Worm (Caenorhabditis elegans) whole organism, mixed stage, embryonic: Measurements from ENCODE around the gene F47G3.1.

Experiments used
- M03D4.4 ChIP-seq: sonication (generic microtip); optimal IDR thresholded peaks from 2 replicates; lab custom pipeline; 2017; ENCODE audit warnings: mild to moderate bottlenecking, missing genetic modification characterization, missing compliant biosample characterization
- bed-3 ChIP-seq: fragments of 200-800 bp; sonication (Bioruptor generic); optimal IDR thresholded peaks from 3 replicates; lab custom pipeline; 2018; ENCODE audit warnings: mild to moderate bottlenecking, missing genetic modification characterization, moderate library complexity, missing compliant biosample characterization
- blmp-1 ChIP-seq: fragments of 150-350 bp; optimal IDR thresholded peaks from 2 replicates; lab custom pipeline; 2014; ENCODE audit warnings: missing biosample characterization, missing genetic modification characterization
- ceh-39 ChIP-seq: fragments of 150-350 bp; optimal IDR thresholded peaks from 2 replicates; lab custom pipeline; 2014; ENCODE audit warnings: missing biosample characterization, missing genetic modification characterization
- ceh-83 ChIP-seq: fragments of 200-800 bp; sonication (Bioruptor generic); optimal IDR thresholded peaks from 2 replicates; lab custom pipeline; 2018; ENCODE audit warnings: mild to moderate bottlenecking, missing genetic modification characterization, missing compliant biosample characterization
- ces-1 ChIP-seq: fragments of 150-350 bp; optimal IDR thresholded peaks from 2 replicates; lab custom pipeline; 2014; ENCODE audit warnings: missing biosample characterization, missing genetic modification reagents, missing genetic modification characterization
- cnd-1 ChIP-seq: fragments of 200-800 bp; sonication (Bioruptor generic); optimal IDR thresholded peaks from 2 replicates; lab custom pipeline; 2018; ENCODE audit warnings: mild to moderate bottlenecking, missing genetic modification characterization, missing compliant biosample characterization
- elt-3 ChIP-seq: fragments of 150-350 bp; optimal IDR thresholded peaks from 2 replicates; lab custom pipeline; 2014; ENCODE audit warnings: missing biosample characterization, missing genetic modification characterization
- flh-1 ChIP-seq: fragments of 200-800 bp; sonication (Bioruptor generic); optimal IDR thresholded peaks from 2 replicates; lab custom pipeline; 2018; ENCODE audit warnings: mild to moderate bottlenecking, missing genetic modification characterization, moderate library complexity, missing compliant biosample characterization
- ham-2 ChIP-seq: fragments of 200-800 bp; sonication (Bioruptor generic); optimal IDR thresholded peaks from 2 replicates; lab custom pipeline; 2018; ENCODE audit warnings: mild to moderate bottlenecking, missing genetic modification characterization, missing compliant biosample characterization
- hlh-1 ChIP-seq: fragments of 150-350 bp; optimal IDR thresholded peaks from 2 replicates; lab custom pipeline; 2014; ENCODE audit warnings: missing biosample characterization, missing genetic modification reagents, missing genetic modification characterization
- lin-32 ChIP-seq: fragments of 200-800 bp; sonication (Bioruptor generic); optimal IDR thresholded peaks from 2 replicates; lab custom pipeline; 2018; ENCODE audit warnings: mild to moderate bottlenecking, missing genetic modification characterization, missing compliant biosample characterization
- lsy-2 ChIP-seq: fragments of 150-350 bp; optimal IDR thresholded peaks from 2 replicates; lab custom pipeline; 2014; ENCODE audit warnings: missing biosample characterization, missing genetic modification characterization
- mab-5 ChIP-seq: fragments of 150-350 bp; optimal IDR thresholded peaks from 2 replicates; lab custom pipeline; 2014; ENCODE audit warnings: missing biosample characterization, missing genetic modification characterization
- mep-1 ChIP-seq: fragments of 150-350 bp; optimal IDR thresholded peaks from 2 replicates; lab custom pipeline; 2017; ENCODE audit warnings: missing biosample characterization, missing genetic modification reagents, missing genetic modification characterization, inconsistent platforms
- nhr-12 ChIP-seq: fragments of 150-350 bp; optimal IDR thresholded peaks from 2 replicates; lab custom pipeline; 2014; ENCODE audit warnings: missing biosample characterization, missing genetic modification characterization
- nhr-2 ChIP-seq: fragments of 150-350 bp; optimal IDR thresholded peaks from 2 replicates; lab custom pipeline; 2014; ENCODE audit warnings: missing biosample characterization, missing genetic modification characterization
- nhr-237 ChIP-seq: fragments of 150-350 bp; optimal IDR thresholded peaks from 2 replicates; lab custom pipeline; 2014; ENCODE audit warnings: missing biosample characterization, missing genetic modification characterization
- nhr-76 ChIP-seq: sonication (generic microtip); optimal IDR thresholded peaks from 2 replicates; lab custom pipeline; 2017; ENCODE audit warnings: missing biosample characterization, missing genetic modification characterization
- pha-4 ChIP-seq: fragments of 150-350 bp; optimal IDR thresholded peaks from 2 replicates; lab custom pipeline; 2018; ENCODE audit warnings: missing biosample characterization, missing genetic modification reagents, missing genetic modification characterization
- sem-2 ChIP-seq: fragments of 200-800 bp; sonication (Bioruptor generic); optimal IDR thresholded peaks from 2 replicates; lab custom pipeline; 2018; ENCODE audit warnings: mild to moderate bottlenecking, missing genetic modification characterization, missing compliant biosample characterization
- snpc-4 ChIP-seq: fragments of 150-350 bp; optimal IDR thresholded peaks from 2 replicates; lab custom pipeline; 2014; ENCODE audit warnings: missing biosample characterization, missing genetic modification characterization
- sptf-1 ChIP-seq: sonication (generic microtip); optimal IDR thresholded peaks from 2 replicates; lab custom pipeline; 2017; ENCODE audit warnings: mild to moderate bottlenecking, missing genetic modification characterization, moderate library complexity, missing compliant biosample characterization
- unc-120 ChIP-seq: sonication (generic microtip); optimal IDR thresholded peaks from 2 replicates; lab custom pipeline; 2017; ENCODE audit warnings: missing genetic modification characterization, missing compliant biosample characterization; ENCODE audit not compliant: poor library complexity, severe bottlenecking
- unc-39 ChIP-seq: fragments of 150-350 bp; optimal IDR thresholded peaks from 2 replicates; lab custom pipeline; 2014; ENCODE audit warnings: missing biosample characterization, missing genetic modification characterization
- unc-62 ChIP-seq: fragments of 150-350 bp; optimal IDR thresholded peaks from 2 replicates; lab custom pipeline; 2014; ENCODE audit warnings: missing biosample characterization, missing genetic modification reagents, missing genetic modification characterization
- zip-8 ChIP-seq: fragments of 150-350 bp; optimal IDR thresholded peaks from 2 replicates; lab custom pipeline; 2014; ENCODE audit warnings: missing biosample characterization, missing genetic modification characterization
- ztf-11 ChIP-seq: fragments of 150-350 bp; optimal IDR thresholded peaks from 2 replicates; lab custom pipeline; 2014; ENCODE audit warnings: missing biosample characterization, missing genetic modification characterization

The F47G3.1 gene

ce11 chrX:2385453-2385852, at the start of gene F47G3.1:
Gene F47G3.1, plus strand, starts transcription at chrX:2385753.
- TF ChIP-seq pha-4 (tag; lab: Kevin White, UChicago) (no peak), zip-8 (tag; lab: Kevin White, UChicago) (no peak), bed-3 (GFP tag; lab: Kevin White, UChicago) (no peak), ztf-11 (tag; lab: Kevin White, UChicago) (no peak), mab-5 (tag; lab: Kevin White, UChicago) (no peak), nhr-12 (tag; lab: Kevin White, UChicago) (no peak), M03D4.4 (tag; lab: Kevin White, UChicago) (no peak), snpc-4 (tag; lab: Kevin White, UChicago) (no peak), unc-62 (GFP tag; lab: Kevin White, UChicago) (no peak), lin-32 (GFP tag; lab: Kevin White, UChicago) (no peak), hlh-1 (no peak), flh-1 (GFP tag; lab: Kevin White, UChicago) (no peak), lsy-2 (tag; lab: Kevin White, UChicago) (no peak), blmp-1 (tag; lab: Kevin White, UChicago) (no peak), sem-2 (no peak), cnd-1 (no peak), ces-1 (GFP tag; lab: Kevin White, UChicago) (no peak), sptf-1 (tag; lab: Kevin White, UChicago) (no peak), ham-2 (GFP tag; lab: Kevin White, UChicago) (no peak), nhr-237 (tag; lab: Kevin White, UChicago) (no peak)

DNA sequence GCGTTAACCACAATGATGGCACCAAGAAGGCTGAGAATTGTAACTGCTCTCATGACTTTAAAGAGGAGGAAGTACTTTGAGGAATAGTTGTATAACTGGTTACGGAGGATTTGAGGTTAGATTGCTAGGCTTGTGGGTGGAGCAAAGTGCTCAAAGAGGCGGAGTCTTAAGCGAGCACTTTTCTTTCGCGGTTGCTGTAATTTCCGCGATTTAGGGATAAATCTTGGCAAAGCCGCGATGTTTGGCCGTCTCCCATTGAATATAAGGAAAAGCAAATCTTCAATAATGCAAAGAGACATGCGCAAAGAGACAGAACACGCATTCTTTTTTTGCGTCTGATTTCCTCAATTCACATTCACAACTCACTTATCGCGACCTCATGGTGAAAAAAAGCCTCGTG, 47.3 kb upstream of the F47G3.1 start, which contains the start of gene nlp-45:
nlp-45 (minus strand) TSS at position 101 of the 400 bp plus-strand sequence.
- TF ChIP-seq ces-1 (GFP tag; lab: Kevin White, UChicago) (no peak), cnd-1 (no peak), mab-5 (tag; lab: Kevin White, UChicago) (no peak), elt-3 (no peak), nhr-76 (tag; lab: Kevin White, UChicago) (no peak), ceh-83 (GFP tag; lab: Kevin White, UChicago) (no peak), sptf-1 (tag; lab: Kevin White, UChicago) (no peak), bed-3 (GFP tag; lab: Kevin White, UChicago) (no peak), unc-62 (GFP tag; lab: Kevin White, UChicago) (no peak), unc-39 (no peak), nhr-237 (tag; lab: Kevin White, UChicago) (no peak), hlh-1 (no peak), unc-120 (tag; lab: Kevin White, UChicago) (no peak), zip-8 (tag; lab: Kevin White, UChicago) (no peak), ceh-39 (tag; lab: Kevin White, UChicago) (no peak), flh-1 (GFP tag; lab: Kevin White, UChicago) (no peak)

DNA sequence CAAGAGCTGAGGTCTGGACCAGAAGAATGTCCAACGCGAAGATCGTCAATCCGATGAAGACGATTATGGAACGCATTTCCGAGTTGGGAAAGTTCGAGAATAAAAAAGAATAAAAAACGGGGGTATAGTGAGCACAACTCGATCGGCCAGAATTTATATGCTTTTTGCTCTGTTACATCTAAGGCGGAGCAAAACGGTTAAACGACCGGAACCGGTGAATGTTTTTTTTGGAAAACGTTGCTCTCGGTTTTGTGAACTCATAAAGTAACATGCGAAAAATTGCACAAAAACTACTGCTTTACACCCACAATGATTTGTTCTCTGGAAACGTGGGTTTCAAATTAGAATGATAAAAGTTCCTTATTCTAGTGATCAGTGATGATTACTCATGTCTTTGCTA, 43.6 kb upstream of the F47G3.1 start, which contains the start of gene nlp-22:
nlp-22 (minus strand) TSS at position 101 of the 400 bp plus-strand sequence.
- no peak for TF ChIP-seq bed-3 (GFP tag; lab: Kevin White, UChicago)
- no peak for TF ChIP-seq flh-1 (GFP tag; lab: Kevin White, UChicago)

- TF ChIP-seq elt-3 (no peak), mep-1 (tag; lab: Kevin White, UChicago) (no peak), blmp-1 (tag; lab: Kevin White, UChicago) (no peak), unc-62 (GFP tag; lab: Kevin White, UChicago) (no peak), bed-3 (GFP tag; lab: Kevin White, UChicago) (no peak), hlh-1 (no peak), unc-120 (tag; lab: Kevin White, UChicago) (no peak)
- TF ChIP-seq, all 35 proteins: peak for 0
Observed at ce11 chrX:2342859-2343258, 42.7 kb upstream of the F47G3.1 start, which contains the start of gene nlp-23. Gene nlp-23, minus strand, starts transcription at chrX:2342959.

DNA sequence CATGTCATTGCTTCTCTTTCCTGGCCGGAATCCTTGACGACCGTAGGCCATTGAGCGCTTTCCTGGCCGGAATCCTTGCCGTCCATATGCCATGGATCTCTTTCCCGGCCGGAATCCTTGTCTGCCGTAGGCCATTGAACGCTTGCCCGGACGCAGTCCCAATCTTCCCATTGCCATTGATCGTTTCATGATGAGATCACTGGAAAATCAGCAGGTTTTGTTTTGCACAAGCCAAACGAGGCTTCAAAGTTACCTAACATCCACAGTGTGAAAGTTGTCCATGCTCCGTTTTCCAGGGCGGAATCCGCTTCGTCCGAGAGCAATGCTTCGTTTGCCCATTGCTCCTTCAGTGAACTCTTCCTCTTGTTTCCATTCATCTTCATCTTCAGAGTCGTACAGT, 41.4 kb upstream of the F47G3.1 start:
- no peak for TF ChIP-seq hlh-1
- no peak for TF ChIP-seq mep-1 (tag; lab: Kevin White, UChicago)
- TF ChIP-seq unc-62 (GFP tag; lab: Kevin White, UChicago) = no peak
- no peak for TF ChIP-seq nhr-2
- TF ChIP-seq nhr-12 (tag; lab: Kevin White, UChicago) = no peak
- TF ChIP-seq flh-1 (GFP tag; lab: Kevin White, UChicago) = no peak
- TF ChIP-seq blmp-1 (tag; lab: Kevin White, UChicago) = no peak
- no peak for TF ChIP-seq ztf-11 (tag; lab: Kevin White, UChicago)
- TF ChIP-seq sem-2 = no peak
- TF ChIP-seq nhr-76 (tag; lab: Kevin White, UChicago) = no peak
- no peak for TF ChIP-seq mab-5 (tag; lab: Kevin White, UChicago)
- TF ChIP-seq ces-1 (GFP tag; lab: Kevin White, UChicago) = no peak
- TF ChIP-seq nhr-237 (tag; lab: Kevin White, UChicago) = no peak
- TF ChIP-seq ceh-39 (tag; lab: Kevin White, UChicago) = no peak
- TF ChIP-seq bed-3 (GFP tag; lab: Kevin White, UChicago) = no peak
- no peak for TF ChIP-seq sptf-1 (tag; lab: Kevin White, UChicago)
